Worm (Caenorhabditis elegans) whole organism, L3 larva: Measurements from ENCODE around the gene F36D4.4.

Source experiments
- R02D3.7 ChIP-seq: fragments of 150-350 bp; optimal IDR thresholded peaks from 2 replicates; lab custom pipeline; 2014; ENCODE audit warnings: missing biosample characterization, missing genetic modification characterization
- ama-1 ChIP-seq: fragments of 150-350 bp; optimal IDR thresholded peaks from 2 replicates; lab custom pipeline; 2018
- ceh-16 ChIP-seq: sonication (generic microtip); optimal IDR thresholded peaks from 2 replicates; lab custom pipeline; 2017; ENCODE audit warnings: missing biosample characterization, missing genetic modification characterization
- ceh-28 ChIP-seq: fragments of 150-350 bp; optimal IDR thresholded peaks from 2 replicates; lab custom pipeline; 2014; ENCODE audit warnings: missing biosample characterization, missing genetic modification reagents, missing genetic modification characterization
- ceh-9 ChIP-seq: sonication (generic microtip); optimal IDR thresholded peaks from 2 replicates; lab custom pipeline; 2018; ENCODE audit warnings: missing biosample characterization, missing genetic modification characterization
- daf-12 ChIP-seq: fragments of 150-350 bp; optimal IDR thresholded peaks from 2 replicates; lab custom pipeline; 2014; ENCODE audit warnings: missing biosample characterization, missing genetic modification reagents, missing genetic modification characterization
- egl-27 ChIP-seq: sonication (generic microtip); optimal IDR thresholded peaks from 4 replicates; lab custom pipeline; 2017; ENCODE audit warnings: missing biosample characterization, missing genetic modification reagents, missing genetic modification characterization
- elt-1 ChIP-seq: fragments of 150-350 bp; optimal IDR thresholded peaks from 2 replicates; lab custom pipeline; 2014; ENCODE audit warnings: missing biosample characterization, missing genetic modification characterization
- elt-2 ChIP-seq: sonication (generic microtip); optimal IDR thresholded peaks from 2 replicates; lab custom pipeline; 2016; ENCODE audit warnings: missing genetic modification reagents, mild to moderate bottlenecking, missing genetic modification characterization, missing compliant biosample characterization
- elt-3 ChIP-seq, 3 experiments: fragments of 150-350 bp in 1 of 3; sonication (generic microtip) in 2 of 3; optimal IDR thresholded peaks; 2 replicates in 2 of 3; 4 replicates in 1 of 3; lab custom pipeline; 2014 to 2017; ENCODE audit warnings: missing biosample characterization in 3 of 3, missing genetic modification characterization in 3 of 3
- eor-1 ChIP-seq, 2 experiments: fragments of 150-350 bp; optimal IDR thresholded peaks; 2 replicates each; lab custom pipeline; 2014 to 2018; ENCODE audit warnings: missing biosample characterization in 2 of 2, missing genetic modification characterization in 2 of 2
- fkh-10 ChIP-seq: sonication (generic microtip); optimal IDR thresholded peaks from 2 replicates; lab custom pipeline; 2017; ENCODE audit warnings: missing biosample characterization, missing genetic modification reagents, missing genetic modification characterization
- fkh-2 ChIP-seq: fragments of 150-350 bp; optimal IDR thresholded peaks from 2 replicates; lab custom pipeline; 2014; ENCODE audit warnings: missing biosample characterization, missing genetic modification reagents, missing genetic modification characterization
- fos-1 ChIP-seq: fragments of 150-350 bp; optimal IDR thresholded peaks from 2 replicates; lab custom pipeline; 2014; ENCODE audit warnings: missing biosample characterization, missing genetic modification characterization
- hmg-11 ChIP-seq: sonication (generic microtip); optimal IDR thresholded peaks from 2 replicates; lab custom pipeline; 2016; ENCODE audit warnings: missing genetic modification characterization, missing compliant biosample characterization
- jun-1 ChIP-seq: fragments of 150-350 bp; optimal IDR thresholded peaks from 2 replicates; lab custom pipeline; 2014; ENCODE audit warnings: missing biosample characterization, missing genetic modification reagents, missing genetic modification characterization
- lin-15B ChIP-seq: fragments of 150-350 bp; optimal IDR thresholded peaks from 2 replicates; lab custom pipeline; 2014; ENCODE audit warnings: missing biosample characterization, missing genetic modification characterization
- lsy-12 ChIP-seq: sonication (generic microtip); optimal IDR thresholded peaks from 2 replicates; lab custom pipeline; 2016; ENCODE audit warnings: mild to moderate bottlenecking, missing genetic modification characterization, missing compliant biosample characterization
- mml-1 ChIP-seq: fragments of 150-350 bp; sonication (generic microtip); optimal IDR thresholded peaks from 3 replicates; lab custom pipeline; 2014; ENCODE audit warnings: missing biosample characterization, missing genetic modification characterization
- nfya-1 ChIP-seq: sonication (generic microtip); optimal IDR thresholded peaks from 2 replicates; lab custom pipeline; 2017; ENCODE audit warnings: missing genetic modification characterization, mild to moderate bottlenecking, missing compliant biosample characterization, antibody characterized with exemption, moderate library complexity; ENCODE audit not compliant: insufficient read depth
- nhr-11 ChIP-seq: fragments of 150-350 bp; optimal IDR thresholded peaks from 2 replicates; lab custom pipeline; 2014; ENCODE audit warnings: missing biosample characterization, missing genetic modification characterization
- nhr-23 ChIP-seq: fragments of 150-350 bp; optimal IDR thresholded peaks from 2 replicates; lab custom pipeline; 2014; ENCODE audit warnings: missing biosample characterization, missing genetic modification reagents, missing genetic modification characterization
- nhr-25 ChIP-seq: sonication (generic microtip); optimal IDR thresholded peaks from 2 replicates; lab custom pipeline; 2017; ENCODE audit warnings: missing biosample characterization, missing genetic modification characterization
- nhr-28 ChIP-seq: fragments of 150-350 bp; optimal IDR thresholded peaks from 2 replicates; lab custom pipeline; 2014; ENCODE audit warnings: missing biosample characterization, missing genetic modification characterization
- nhr-43 ChIP-seq: sonication (generic microtip); optimal IDR thresholded peaks from 2 replicates; lab custom pipeline; 2016; ENCODE audit warnings: mild to moderate bottlenecking, missing genetic modification characterization, missing compliant biosample characterization; ENCODE audit not compliant: poor library complexity, severe bottlenecking
- nhr-76 ChIP-seq: fragments of 150-350 bp; sonication (generic microtip); optimal IDR thresholded peaks from 5 replicates; lab custom pipeline; 2014; ENCODE audit warnings: missing biosample characterization, missing genetic modification characterization
- nhr-77 ChIP-seq: fragments of 150-350 bp; optimal IDR thresholded peaks from 2 replicates; lab custom pipeline; 2014; ENCODE audit warnings: missing biosample characterization, missing genetic modification characterization
- pha-4 ChIP-seq: fragments of 150-350 bp; optimal IDR thresholded peaks from 2 replicates; lab custom pipeline; 2014; ENCODE audit warnings: missing biosample characterization, missing genetic modification reagents, missing genetic modification characterization
- pqm-1 ChIP-seq: fragments of 150-350 bp; optimal IDR thresholded peaks from 2 replicates; lab custom pipeline; 2017; ENCODE audit warnings: missing biosample characterization, missing genetic modification characterization, inconsistent platforms
- sea-2 ChIP-seq: fragments of 150-350 bp; sonication (generic microtip); optimal IDR thresholded peaks from 4 replicates; lab custom pipeline; 2014; ENCODE audit warnings: missing biosample characterization, missing genetic modification reagents, missing genetic modification characterization
- unc-39 ChIP-seq: sonication (generic microtip); optimal IDR thresholded peaks from 4 replicates; lab custom pipeline; 2017; ENCODE audit warnings: missing biosample characterization, missing genetic modification characterization
- unc-62 ChIP-seq: fragments of 150-350 bp; sonication (generic microtip); optimal IDR thresholded peaks from 4 replicates; lab custom pipeline; 2014; ENCODE audit warnings: missing biosample characterization, missing genetic modification reagents, missing genetic modification characterization
- zag-1 ChIP-seq: fragments of 150-350 bp; optimal IDR thresholded peaks from 2 replicates; lab custom pipeline; 2014; ENCODE audit warnings: missing biosample characterization, missing genetic modification characterization
- ztf-11 ChIP-seq: fragments of 150-350 bp; optimal IDR thresholded peaks from 2 replicates; lab custom pipeline; 2014; ENCODE audit warnings: missing biosample characterization, missing genetic modification characterization
- ztf-4 ChIP-seq: fragments of 150-350 bp; optimal IDR thresholded peaks from 2 replicates; lab custom pipeline; 2014; ENCODE audit warnings: missing biosample characterization, missing genetic modification characterization

F36D4.4 gene

DNA sequence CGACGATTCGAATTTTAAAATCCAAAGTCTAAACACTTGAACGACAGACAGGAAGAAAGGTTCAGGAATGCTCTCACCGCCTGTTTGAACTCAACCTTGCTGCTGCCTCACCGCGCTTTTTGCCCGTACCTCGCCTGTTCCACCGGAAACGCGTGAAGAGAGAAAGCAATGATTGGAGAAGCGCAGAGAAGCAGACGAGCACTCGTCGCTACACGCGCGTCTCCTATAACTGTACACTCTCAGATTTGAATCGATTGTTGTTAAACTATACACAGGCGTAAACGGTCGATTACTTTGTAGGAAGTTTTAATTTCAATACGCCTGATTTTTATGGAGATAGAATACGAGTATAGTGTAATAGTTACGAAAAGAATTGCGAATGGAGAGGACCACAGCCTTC, 10.1 kb upstream of the F36D4.4 start:
- TF ChIP-seq zag-1 (tag; lab: Kevin White, UChicago) (no peak), nhr-25 (peak; percentile 50), nfya-1 (peak; percentile 39), pha-4 (tag; lab: Kevin White, UChicago) (peak; percentile 45), eor-1 (tag; optimal IDR thresholded peaks at IDR 0.05; lab: Kevin White, UChicago) (no peak), hmg-11 (tag; lab: Kevin White, UChicago) (no peak), jun-1 (tag; lab: Kevin White, UChicago) (no peak), fkh-2 (no peak), elt-2 (tag; lab: Kevin White, UChicago) (peak; percentile 57), pqm-1 (tag; lab: Kevin White, UChicago) (peak; percentile 17), ceh-28 (tag; lab: Kevin White, UChicago) (peak; percentile 72)

- TF ChIP-seq ztf-4 (tag; lab: Kevin White, UChicago) (no peak), fos-1 (tag; lab: Kevin White, UChicago) (no peak), nhr-25 (peak; percentile 24), daf-12 (tag; lab: Kevin White, UChicago) (no peak)
Observed at ce11 chrV:9423539-9423938, 9.1 kb upstream of the F36D4.4 start.

DNA sequence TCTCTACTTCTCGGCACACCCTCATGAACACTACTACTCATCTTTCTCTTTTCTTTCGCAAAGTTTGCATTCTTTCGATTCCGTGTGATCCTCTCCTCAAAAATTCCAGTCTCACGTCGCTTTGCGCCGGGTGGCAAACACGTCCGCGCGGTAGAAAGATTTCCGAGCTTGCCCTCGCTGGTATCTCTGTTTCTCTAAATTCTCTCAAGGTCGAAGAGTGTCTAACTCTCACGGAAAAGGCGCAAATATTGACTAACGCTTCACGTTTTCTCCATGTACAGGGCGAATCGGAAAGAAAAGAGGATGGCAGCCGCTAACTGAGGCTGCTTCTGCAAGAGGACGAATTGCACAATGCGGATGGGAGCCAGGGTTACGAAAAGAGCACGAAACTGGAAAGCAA, 8.3 kb upstream of the F36D4.4 start:
- no peak for TF ChIP-seq pqm-1 (tag; lab: Kevin White, UChicago)
- TF ChIP-seq fkh-2 = no peak
- TF ChIP-seq nhr-76 (tag; lab: Kevin White, UChicago) = no peak
- no peak for TF ChIP-seq ztf-11
- no peak for TF ChIP-seq lin-15B (tag; lab: Kevin White, UChicago)
- peak; percentile 15 for TF ChIP-seq nfya-1
- no peak for TF ChIP-seq nhr-77 (tag; lab: Kevin White, UChicago)
- TF ChIP-seq nhr-25 = peak; percentile 40
- TF ChIP-seq ceh-9 (tag; lab: Kevin White, UChicago) = no peak
- TF ChIP-seq unc-62 (GFP tag; lab: Kevin White, UChicago) = no peak
- no peak for TF ChIP-seq mml-1 (tag; lab: Kevin White, UChicago)
- TF ChIP-seq jun-1 (tag; lab: Kevin White, UChicago) = no peak
- no peak for TF ChIP-seq elt-3 (tag; optimal IDR thresholded peaks at IDR 0.05; lab: Kevin White, UChicago)
- peak; percentile 54 for TF ChIP-seq hmg-11 (tag; lab: Kevin White, UChicago)
- peak; percentile 30 for TF ChIP-seq pha-4 (tag; lab: Kevin White, UChicago)
- no peak for TF ChIP-seq ztf-4 (tag; lab: Kevin White, UChicago)
- no peak for TF ChIP-seq R02D3.7 (tag; lab: Kevin White, UChicago)
- no peak for TF ChIP-seq nhr-43
- TF ChIP-seq nhr-28 = no peak
- no peak for TF ChIP-seq elt-1
- no peak for TF ChIP-seq ceh-16
- no peak for TF ChIP-seq nhr-11 (tag; lab: Kevin White, UChicago)
- TF ChIP-seq daf-12 (tag; lab: Kevin White, UChicago) = no peak
- TF ChIP-seq sea-2 (GFP tag; lab: Kevin White, UChicago) = no peak
- TF ChIP-seq, all 47 proteins: peak for 4

ce11 chrV:9416624-9417023, 2.2 kb upstream of the F36D4.4 start, which contains the start of gene F36D4.1:
TSS of gene F36D4.1 (plus strand) at chrV:9416924.
- TF ChIP-seq ama-1 (lab: Kevin White, UChicago) = no peak
- no peak for TF ChIP-seq ceh-28 (tag; lab: Kevin White, UChicago)
- no peak for TF ChIP-seq lsy-12 (tag; lab: Kevin White, UChicago)
- TF ChIP-seq unc-39 = no peak
- no peak for TF ChIP-seq pqm-1 (tag; lab: Kevin White, UChicago)
- TF ChIP-seq nfya-1 = no peak
- no peak for TF ChIP-seq zag-1 (tag; lab: Kevin White, UChicago)
- TF ChIP-seq egl-27 = no peak
- TF ChIP-seq nhr-23 (tag; lab: Kevin White, UChicago) = no peak
- TF ChIP-seq elt-3 (tag; optimal IDR thresholded peaks at IDR 0.05; lab: Kevin White, UChicago) = no peak
- TF ChIP-seq elt-2 (tag; lab: Kevin White, UChicago) = no peak
- TF ChIP-seq nhr-76 (tag; lab: Kevin White, UChicago) = no peak

DNA sequence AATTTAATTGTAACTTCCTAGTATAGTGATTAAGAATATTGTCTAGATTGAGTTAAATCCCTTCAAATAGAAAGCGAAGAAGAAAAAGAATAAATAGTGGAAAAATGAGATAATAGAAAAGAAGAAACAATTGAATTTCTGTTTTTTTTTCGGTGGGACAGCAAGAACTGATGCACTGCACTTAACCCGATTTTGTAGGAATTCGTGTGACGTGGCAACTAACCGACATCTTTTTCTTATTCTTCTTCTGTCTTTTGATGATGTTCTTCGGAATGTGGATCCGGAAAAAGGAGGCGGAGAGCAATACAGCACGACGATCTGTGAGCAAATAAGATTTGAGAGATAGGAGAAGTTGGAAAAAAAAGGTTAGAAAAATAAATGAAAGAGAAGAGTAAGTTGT, 5.5 kb downstream of the F36D4.4 start:
- TF ChIP-seq fkh-10 (GFP tag; lab: Kevin White, UChicago) (peak; percentile 42), egl-27 (no peak)
